Worm (Caenorhabditis elegans): ENCODE data around the gene C08F11.3.

DNA sequence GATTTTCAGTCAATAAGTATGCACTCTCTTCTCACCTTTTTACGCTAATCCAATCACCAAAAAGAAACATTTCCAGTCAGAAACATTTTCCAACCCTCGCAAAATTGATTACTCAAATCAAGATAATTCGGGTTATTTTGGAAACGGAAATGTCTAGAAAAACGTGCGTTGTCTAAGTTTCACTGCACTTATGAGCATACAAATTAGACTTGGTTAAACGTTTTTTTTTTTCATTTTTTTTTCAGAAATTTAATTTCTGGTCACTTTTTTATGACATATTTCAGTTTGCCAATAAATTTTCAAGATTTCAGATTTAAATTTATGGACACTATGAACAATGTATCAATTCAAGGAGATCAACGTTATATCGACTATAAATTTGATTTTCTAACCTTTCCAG, 36.4 kb upstream of the C08F11.3 start, which contains the start of gene sru-12:
- TF ChIP-seq pqm-1 (tag; optimal IDR thresholded peaks at IDR 0.05) (no peak), unc-55 (GFP tag; optimal IDR thresholded peaks at IDR 0.05) (no peak), ceh-9 (tag; optimal IDR thresholded peaks at IDR 0.05) (no peak)

Measured in whole organism, late embryonic.